Worm (Caenorhabditis elegans): ENCODE results near the gene C16E9.2.

DNA sequence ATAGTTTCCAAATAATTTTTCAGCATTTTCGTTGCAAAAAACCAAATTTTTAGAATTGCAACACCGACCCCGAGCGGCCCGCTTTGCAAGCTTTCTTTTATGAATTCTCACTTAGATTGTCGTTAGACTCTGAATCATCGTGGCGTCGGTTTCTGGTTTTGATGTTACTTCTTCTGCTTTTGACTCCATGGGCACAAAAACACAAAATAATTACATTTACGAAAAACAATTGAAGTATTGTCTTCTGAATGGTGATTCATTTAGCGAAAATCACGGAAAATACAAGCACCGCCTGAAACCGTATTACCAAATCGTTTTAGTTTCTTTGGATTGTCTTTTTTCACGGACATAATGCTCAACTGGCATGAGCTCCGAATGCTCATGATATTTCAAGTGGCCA is 34.5 kb upstream of the C16E9.2 start, which contains the start of gene pes-23:
- TF ChIP-seq ceh-91 (GFP tag; IDR thresholded peaks at IDR 0.05): no peak
- no peak for TF ChIP-seq K12H6.12 (tag; optimal IDR thresholded peaks at IDR 0.05)
- TF ChIP-seq Y79H2A.3 (GFP tag; conservative IDR thresholded peaks at IDR 0.05): no peak
- no peak for TF ChIP-seq ceh-58 (GFP tag; IDR thresholded peaks at IDR 0.05)
